Worm (Caenorhabditis elegans) whole organism, mixed stage, embryonic: ENCODE measurements around the gene mls-1.

Experiments
- ces-1 ChIP-seq: fragments of 150-350 bp; optimal IDR thresholded peaks from 2 replicates; lab custom pipeline; 2014; ENCODE audit warnings: missing biosample characterization, missing genetic modification reagents, missing genetic modification characterization
- elt-1 ChIP-seq: sonication (generic microtip); optimal IDR thresholded peaks from 2 replicates; lab custom pipeline; 2017; ENCODE audit warnings: missing genetic modification characterization, mild to moderate bottlenecking, missing compliant biosample characterization, antibody characterized with exemption, moderate library complexity, borderline replicate concordance; ENCODE audit not compliant: insufficient read depth
- ham-2 ChIP-seq: fragments of 200-800 bp; sonication (Bioruptor generic); optimal IDR thresholded peaks from 2 replicates; lab custom pipeline; 2018; ENCODE audit warnings: mild to moderate bottlenecking, missing genetic modification characterization, missing compliant biosample characterization
- lsy-2 ChIP-seq: fragments of 150-350 bp; optimal IDR thresholded peaks from 2 replicates; lab custom pipeline; 2014; ENCODE audit warnings: missing biosample characterization, missing genetic modification characterization
- mep-1 ChIP-seq: fragments of 150-350 bp; optimal IDR thresholded peaks from 2 replicates; lab custom pipeline; 2017; ENCODE audit warnings: missing biosample characterization, missing genetic modification reagents, missing genetic modification characterization, inconsistent platforms
- nhr-76 ChIP-seq: sonication (generic microtip); optimal IDR thresholded peaks from 2 replicates; lab custom pipeline; 2017; ENCODE audit warnings: missing biosample characterization, missing genetic modification characterization
- sptf-1 ChIP-seq: sonication (generic microtip); optimal IDR thresholded peaks from 2 replicates; lab custom pipeline; 2017; ENCODE audit warnings: mild to moderate bottlenecking, missing genetic modification characterization, moderate library complexity, missing compliant biosample characterization
- unc-62 ChIP-seq: fragments of 150-350 bp; optimal IDR thresholded peaks from 2 replicates; lab custom pipeline; 2014; ENCODE audit warnings: missing biosample characterization, missing genetic modification reagents, missing genetic modification characterization

DNA sequence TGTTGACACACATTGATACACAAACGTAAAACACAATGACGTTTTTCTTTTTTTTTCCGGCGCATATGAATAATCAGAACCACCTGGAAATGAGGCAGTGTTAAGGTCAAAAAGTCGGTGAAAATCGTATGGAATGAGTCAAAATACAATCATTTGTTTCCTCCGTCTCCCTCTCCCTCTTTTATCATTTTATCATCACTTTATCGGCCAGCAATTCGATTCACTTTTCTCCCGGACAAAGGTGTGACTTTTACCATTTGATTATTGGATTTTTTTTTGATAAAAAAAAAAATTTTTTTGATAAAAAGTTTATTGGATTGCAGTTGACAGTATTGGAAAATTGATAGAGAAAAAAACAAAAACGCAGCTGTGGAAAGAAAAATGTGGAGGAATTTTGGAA lies 18.8 kb downstream of the mls-1 start:
- TF ChIP-seq mep-1 = no peak
- TF ChIP-seq nhr-76 (tag; lab: Kevin White, UChicago) = no peak
- no peak for TF ChIP-seq sptf-1
- no peak for TF ChIP-seq elt-1 (tag; lab: Kevin White, UChicago)
- TF ChIP-seq unc-62 (GFP tag; lab: Kevin White, UChicago) = no peak
- TF ChIP-seq ham-2 = no peak
- TF ChIP-seq lsy-2 = no peak
- TF ChIP-seq ces-1 (GFP tag; lab: Kevin White, UChicago) = no peak
